Fruit fly (Drosophila melanogaster) whole organism, pupa: ENCODE data around the gene CG4822.

ENCODE experiments used
- CG10348 ChIP-seq: fragments of 200-800 bp; sonication (Bioruptor generic); IDR thresholded peaks from 2 replicates; pipeline ENCODE4 v1.3.6; 2022; ENCODE audit warnings: missing biosample characterization, missing genetic modification characterization
- CG12605 ChIP-seq: fragments of 200-800 bp; sonication (Bioruptor generic); IDR thresholded peaks from 2 replicates; pipeline ENCODE4 v1.3.6; 2022; ENCODE audit warnings: missing biosample characterization, missing genetic modification characterization
- CG13204 ChIP-seq: fragments of 200-800 bp; sonication (Bioruptor generic); optimal IDR thresholded peaks from 2 replicates; lab custom pipeline; 2018; ENCODE audit warnings: missing biosample characterization, mild to moderate bottlenecking, missing genetic modification characterization, moderate library complexity
- CG14655 ChIP-seq: fragments of 200-800 bp; sonication (Bioruptor generic); optimal IDR thresholded peaks from 3 replicates; lab custom pipeline; 2017; ENCODE audit warnings: mild to moderate bottlenecking, missing biosample characterization, missing genetic modification reagents, missing genetic modification characterization
- CG15710 ChIP-seq: fragments of 200-800 bp; sonication (Bioruptor generic); optimal IDR thresholded peaks from 2 replicates; lab custom pipeline; 2018; ENCODE audit warnings: missing biosample characterization, mild to moderate bottlenecking, missing genetic modification characterization, moderate library complexity
- CG17806 ChIP-seq: fragments of 200-800 bp; sonication (Bioruptor generic); optimal IDR thresholded peaks from 2 replicates; lab custom pipeline; 2018; ENCODE audit warnings: missing biosample characterization, mild to moderate bottlenecking, missing genetic modification characterization, moderate library complexity
- CG32121 ChIP-seq: fragments of 200-800 bp; sonication (Bioruptor generic); IDR thresholded peaks from 2 replicates; pipeline ENCODE4 v1.3.6; 2022; ENCODE audit warnings: missing biosample characterization, missing genetic modification characterization
- CG34367 ChIP-seq: fragments of 200-800 bp; sonication (Bioruptor generic); optimal IDR thresholded peaks from 2 replicates; lab custom pipeline; 2018; ENCODE audit warnings: missing biosample characterization, mild to moderate bottlenecking, missing genetic modification characterization
- CG4496 ChIP-seq: fragments of 200-800 bp; sonication (Bioruptor generic); IDR thresholded peaks from 3 replicates; pipeline ENCODE4 v1.3.6; 2022; ENCODE audit warnings: missing biosample characterization, missing genetic modification characterization
- CG8159 ChIP-seq: fragments of 200-800 bp; sonication (Bioruptor generic); optimal IDR thresholded peaks from 3 replicates; lab custom pipeline; 2018; ENCODE audit warnings: missing biosample characterization, mild to moderate bottlenecking, missing genetic modification characterization, moderate library complexity
- CG8301 ChIP-seq: fragments of 200-800 bp; sonication (Bioruptor generic); optimal IDR thresholded peaks from 2 replicates; lab custom pipeline; 2018; ENCODE audit warnings: missing biosample characterization, mild to moderate bottlenecking, missing genetic modification characterization
- CG9948 ChIP-seq: fragments of 200-800 bp; sonication (Bioruptor generic); optimal IDR thresholded peaks from 2 replicates; lab custom pipeline; 2018; ENCODE audit warnings: missing biosample characterization, mild to moderate bottlenecking, missing genetic modification characterization, moderate library complexity
- D1 ChIP-seq: fragments of 200-800 bp; sonication (Bioruptor generic); optimal IDR thresholded peaks from 2 replicates; lab custom pipeline; 2018; ENCODE audit warnings: missing biosample characterization, mild to moderate bottlenecking, missing genetic modification characterization, moderate library complexity
- EcR ChIP-seq: fragments of 200-800 bp; sonication (Bioruptor generic); optimal IDR thresholded peaks from 3 replicates; lab custom pipeline; 2019; ENCODE audit warnings: missing biosample characterization, missing genetic modification characterization, mild to moderate bottlenecking, moderate library complexity, missing genetic modification reagents
- Ets98B ChIP-seq: fragments of 200-800 bp; sonication (Bioruptor generic); IDR thresholded peaks from 2 replicates; pipeline ENCODE4 v1.3.6; 2022; ENCODE audit warnings: missing biosample characterization, missing genetic modification characterization
- Pif1A ChIP-seq: fragments of 200-800 bp; sonication (Bioruptor generic); optimal IDR thresholded peaks from 3 replicates; lab custom pipeline; 2016; ENCODE audit warnings: missing biosample characterization, missing genetic modification characterization
- Pif1B ChIP-seq: fragments of 200-800 bp; sonication (Bioruptor generic); optimal IDR thresholded peaks from 3 replicates; lab custom pipeline; 2016; ENCODE audit warnings: missing biosample characterization, missing genetic modification characterization
- Snoo ChIP-seq: fragments of 200-800 bp; sonication (Bioruptor generic); optimal IDR thresholded peaks from 3 replicates; lab custom pipeline; 2017; ENCODE audit warnings: missing biosample characterization, mild to moderate bottlenecking, missing genetic modification characterization, inconsistent platforms
- fd96Ca ChIP-seq: fragments of 200-800 bp; sonication (Bioruptor generic); IDR thresholded peaks from 3 replicates; pipeline ENCODE4 v1.3.6; 2022; ENCODE audit warnings: missing biosample characterization, missing genetic modification characterization
- gl ChIP-seq: fragments of 200-800 bp; sonication (Bioruptor generic); optimal IDR thresholded peaks from 2 replicates; lab custom pipeline; 2018; ENCODE audit warnings: missing biosample characterization, mild to moderate bottlenecking, missing genetic modification characterization
- rn ChIP-seq: fragments of 200-800 bp; sonication (Bioruptor generic); IDR thresholded peaks from 2 replicates; pipeline ENCODE4 v1.3.6; 2022; ENCODE audit warnings: missing biosample characterization, missing genetic modification characterization

The CG4822 gene

dm6 chr2L:128977-129941 is 7.7 kb upstream of the CG4822 start:
- TF ChIP-seq gl (tag; lab: Kevin White, UChicago) (peak; percentile 63), CG4496 (GFP tag; lab: Robert Waterston, UW) (peak; percentile 73), CG17806 (no peak), Ets98B (GFP tag; lab: Robert Waterston, UW) (peak; percentile 57; the same call in 1 of the 2 replicates), CG12605 (GFP tag; lab: Robert Waterston, UW) (peak; percentile 80), CG32121 (peak; percentile 69), CG13204 (GFP tag; lab: Kevin White, UChicago) (peak; percentile 83), Snoo (tag; lab: Kevin White, UChicago) (peak; percentile 39), CG8159 (tag; lab: Kevin White, UChicago) (peak; percentile 12), fd96Ca (peak; percentile 61; the same call in 1 of the 3 replicates), rn (no peak), EcR (peak; percentile 68), Pif1B (peak; percentile 70), CG9948 (tag; lab: Kevin White, UChicago) (no peak), Pif1A (GFP tag; lab: Kevin White, UChicago) (peak; percentile 54), D1 (no peak)

DNA sequence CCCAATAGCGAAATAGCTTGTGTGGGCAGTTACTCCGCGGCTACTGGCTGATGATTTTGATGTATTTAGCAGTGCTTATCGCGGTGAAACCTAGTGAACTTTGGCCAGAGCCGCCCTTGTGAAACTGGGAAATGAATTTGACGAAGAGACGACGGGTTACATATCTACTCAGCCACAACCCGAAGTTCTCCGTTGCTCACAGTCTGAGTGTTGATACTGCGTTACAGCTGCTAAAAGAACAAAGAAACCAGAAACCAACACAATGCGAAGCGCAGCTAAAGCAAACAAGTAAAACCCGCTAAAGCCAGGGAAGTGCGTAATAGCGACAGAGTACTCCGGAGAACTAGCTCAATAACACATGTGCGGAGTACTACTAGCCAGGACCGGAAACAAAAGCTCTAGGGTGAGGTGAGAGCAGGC is 6.8 kb upstream of the CG4822 start:
- TF ChIP-seq CG32121 (no peak), Snoo (tag; lab: Kevin White, UChicago) (no peak), EcR (peak; percentile 53), CG8159 (tag; lab: Kevin White, UChicago) (no peak), rn (no peak), Pif1B (peak; percentile 31), CG17806 (no peak), fd96Ca (no peak), CG14655 (GFP tag; lab: Kevin White, UChicago) (no peak), D1 (no peak), CG4496 (GFP tag; lab: Robert Waterston, UW) (0 out of 3 replicates have a peak, but pooled peaks have one; percentile 24), CG8301 (tag; lab: Kevin White, UChicago) (no peak), CG12605 (GFP tag; lab: Robert Waterston, UW) (no peak; the same call in 1 of the 2 replicates), CG13204 (GFP tag; lab: Kevin White, UChicago) (peak; percentile 25), gl (tag; lab: Kevin White, UChicago) (peak; percentile 35), CG10348 (GFP tag; lab: Robert Waterston, UW) (no peak), Ets98B (GFP tag; lab: Robert Waterston, UW) (no peak), Pif1A (GFP tag; lab: Kevin White, UChicago) (peak; percentile 13), CG15710 (tag; lab: Kevin White, UChicago) (no peak), CG9948 (tag; lab: Kevin White, UChicago) (no peak), CG34367 (tag; lab: Kevin White, UChicago) (no peak)

dm6 chr2L:125364-126252 is 4.1 kb upstream of the CG4822 start:
- TF ChIP-seq fd96Ca, result no peak
- no peak for TF ChIP-seq CG15710 (tag; lab: Kevin White, UChicago)
- no peak for TF ChIP-seq CG9948 (tag; lab: Kevin White, UChicago)
- no peak for TF ChIP-seq D1
- no peak for TF ChIP-seq CG10348 (GFP tag; lab: Robert Waterston, UW)
- no peak for TF ChIP-seq gl (tag; lab: Kevin White, UChicago)
- no peak for TF ChIP-seq CG13204 (GFP tag; lab: Kevin White, UChicago)
- TF ChIP-seq CG34367 (tag; lab: Kevin White, UChicago), result no peak
- no peak for TF ChIP-seq EcR
- no peak for TF ChIP-seq CG8159 (tag; lab: Kevin White, UChicago)
- no peak for TF ChIP-seq CG32121
- TF ChIP-seq Ets98B (GFP tag; lab: Robert Waterston, UW), result no peak
- no peak for TF ChIP-seq Pif1B
- no peak for TF ChIP-seq CG12605 (GFP tag; lab: Robert Waterston, UW)
- no peak for TF ChIP-seq CG14655 (GFP tag; lab: Kevin White, UChicago)
- no peak for TF ChIP-seq CG17806
- TF ChIP-seq CG4496 (GFP tag; lab: Robert Waterston, UW), result no peak
- TF ChIP-seq rn, result no peak

- TF ChIP-seq Pif1A (GFP tag; lab: Kevin White, UChicago) (no peak), CG34367 (tag; lab: Kevin White, UChicago) (no peak), CG4496 (GFP tag; lab: Robert Waterston, UW) (no peak), CG8159 (tag; lab: Kevin White, UChicago) (no peak), gl (tag; lab: Kevin White, UChicago) (no peak), CG13204 (GFP tag; lab: Kevin White, UChicago) (no peak), CG9948 (tag; lab: Kevin White, UChicago) (no peak), fd96Ca (no peak), Snoo (tag; lab: Kevin White, UChicago) (no peak), D1 (no peak)
- TF ChIP-seq, all 21 proteins: peak for 0
Observed at dm6 chr2L:123007-123327, 1.4 kb upstream of the CG4822 start.
